Worm (Caenorhabditis elegans): Measurements from ENCODE around the gene Y39A1A.16.

Gene Y39A1A.16

DNA sequence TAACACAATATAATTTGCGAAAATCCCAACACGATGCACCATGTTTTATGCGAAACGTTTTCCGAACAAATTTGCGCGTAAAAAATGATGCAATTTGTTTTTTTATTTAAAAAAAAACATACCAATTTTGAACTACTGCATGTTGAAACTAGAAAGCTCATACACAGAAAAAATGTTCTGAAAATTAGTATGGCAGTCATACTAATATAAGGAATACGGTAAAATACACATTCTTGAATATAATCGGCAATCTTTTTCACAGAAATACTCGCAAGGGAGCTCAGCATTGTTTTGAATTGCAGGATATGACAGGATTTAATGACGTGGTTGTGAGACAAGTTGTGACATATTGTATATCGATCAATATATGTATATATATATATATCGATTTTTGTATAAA is at the start of gene Y39A1A.16:
Gene Y39A1A.16 (plus strand): TSS at position 301 of the 400 bp plus-strand sequence.
- TF ChIP-seq K02D7.2 (tag; optimal IDR thresholded peaks at IDR 0.05): no peak
- no peak for TF ChIP-seq ceh-48 (tag; optimal IDR thresholded peaks at IDR 0.05)
- TF ChIP-seq C38D4.7 (GFP tag; optimal IDR thresholded peaks at IDR 0.05): no peak
- TF ChIP-seq madf-2 (tag; optimal IDR thresholded peaks at IDR 0.05): no peak
- TF ChIP-seq ama-1 (optimal IDR thresholded peaks at IDR 0.05): no peak
- no peak for TF ChIP-seq ztf-16 (tag; optimal IDR thresholded peaks at IDR 0.05)
- TF ChIP-seq odd-2 (tag; optimal IDR thresholded peaks at IDR 0.05): no peak
- no peak for TF ChIP-seq sox-4 (tag; optimal IDR thresholded peaks at IDR 0.05)
- no peak for TF ChIP-seq lim-6 (tag; optimal IDR thresholded peaks at IDR 0.05)
- no peak for TF ChIP-seq sdc-2 (tag; optimal IDR thresholded peaks at IDR 0.05)
- TF ChIP-seq fkh-6 (tag; optimal IDR thresholded peaks at IDR 0.05): no peak

DNA sequence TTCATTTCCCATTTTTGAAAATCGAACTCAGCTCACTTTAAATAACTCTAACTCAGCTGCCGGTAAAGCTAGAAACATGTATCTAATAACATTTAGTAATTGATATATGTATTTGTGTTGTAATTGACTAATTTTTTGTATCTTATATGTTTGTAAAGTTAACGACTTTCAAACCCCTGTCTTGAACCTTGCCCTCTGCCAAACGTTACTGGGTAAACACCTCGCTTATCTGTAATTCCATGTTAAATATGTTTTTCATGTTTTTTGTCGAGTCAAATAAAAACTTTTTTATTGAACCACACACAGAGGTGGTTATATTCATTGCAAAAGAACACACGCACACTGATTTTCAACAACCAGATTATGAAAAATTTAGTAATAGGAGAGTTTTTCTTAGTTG is 49.3 kb upstream of the Y39A1A.16 start:
- TF ChIP-seq ceh-6 (GFP tag; optimal IDR thresholded peaks at IDR 0.05) (no peak), odd-2 (tag; optimal IDR thresholded peaks at IDR 0.05) (no peak), unc-3 (GFP tag; conservative IDR thresholded peaks at IDR 0.05) (no peak), unc-3 (tag; optimal IDR thresholded peaks at IDR 0.05) (no peak), tbx-2 (tag; optimal IDR thresholded peaks at IDR 0.05) (no peak), sox-4 (tag; optimal IDR thresholded peaks at IDR 0.05) (no peak), che-1 (tag; optimal IDR thresholded peaks at IDR 0.05) (no peak), ztf-16 (tag; optimal IDR thresholded peaks at IDR 0.05) (no peak), gmeb-2 (tag; optimal IDR thresholded peaks at IDR 0.05) (no peak), ceh-9 (tag; optimal IDR thresholded peaks at IDR 0.05) (no peak), C38D4.7 (GFP tag; optimal IDR thresholded peaks at IDR 0.05) (no peak)

DNA sequence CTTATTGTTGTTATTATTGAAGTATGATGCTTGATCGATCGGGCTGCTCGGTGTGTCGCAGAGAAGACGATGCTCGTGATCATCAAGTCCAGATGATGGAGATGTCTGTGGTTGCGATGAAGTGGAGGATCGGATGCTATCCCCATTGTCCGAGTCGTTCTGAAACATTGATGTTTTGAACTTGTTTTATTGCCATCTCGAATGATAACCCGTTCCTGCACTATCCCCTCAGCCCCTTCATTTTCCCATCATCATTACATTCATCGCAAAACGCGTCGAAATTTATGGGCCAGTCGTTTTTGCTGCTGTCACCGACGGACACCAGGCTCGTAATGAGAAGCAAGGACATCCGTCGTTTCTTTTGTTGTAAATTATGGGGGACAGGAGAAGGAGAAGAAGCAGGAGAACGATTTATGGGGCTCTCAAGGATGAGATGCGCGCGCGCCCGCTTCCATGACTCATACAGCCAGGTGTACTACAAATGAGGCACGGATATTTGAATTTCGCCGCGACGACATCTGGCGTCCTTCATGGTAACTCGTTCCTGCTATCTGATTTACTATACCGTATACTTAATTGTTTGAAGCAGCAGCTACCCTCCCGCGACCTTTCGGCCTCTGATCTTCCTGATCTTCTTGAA is 47.1 kb upstream of the Y39A1A.16 start:
- TF ChIP-seq ceh-48 (tag; optimal IDR thresholded peaks at IDR 0.05): no peak
- no peak for TF ChIP-seq dve-1 (tag; optimal IDR thresholded peaks at IDR 0.05)

DNA sequence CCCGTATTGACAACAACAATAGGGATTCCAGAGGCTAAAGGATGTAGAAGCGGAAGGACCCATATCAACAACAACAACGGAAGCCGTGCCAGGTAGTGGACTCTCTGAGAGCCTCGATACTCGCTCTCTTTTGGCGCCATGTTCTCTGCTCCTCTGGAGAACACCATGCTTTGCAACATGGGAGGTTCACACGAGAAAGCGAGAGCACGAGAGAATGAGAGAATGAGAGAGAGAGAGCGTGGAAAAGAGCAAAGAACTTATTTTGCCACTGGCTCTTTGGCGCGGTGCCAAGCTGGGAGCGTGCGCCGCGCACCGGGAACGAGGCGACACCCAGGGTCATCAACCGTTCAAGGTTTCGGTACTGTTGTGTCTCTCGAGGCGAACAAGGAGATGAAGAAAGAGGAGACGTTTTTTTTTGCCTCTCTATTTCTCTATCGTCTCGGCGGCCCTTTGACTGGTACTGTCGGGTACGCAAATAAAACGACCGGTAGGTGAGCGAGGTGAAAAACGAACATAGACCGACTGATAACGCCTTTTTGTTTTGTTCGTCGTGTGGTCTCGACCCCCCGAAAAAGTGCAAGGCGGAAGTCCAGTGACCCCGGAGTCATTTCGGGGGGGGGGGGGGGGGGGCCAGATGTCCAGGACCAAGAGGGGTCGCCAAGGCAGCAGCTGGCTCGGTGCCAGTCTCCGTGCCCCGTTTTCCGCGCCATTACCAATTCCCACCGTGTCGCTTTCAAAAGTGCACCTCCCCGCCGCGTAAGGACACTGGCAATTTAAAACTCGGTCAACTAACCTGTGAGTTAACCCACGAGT is 46.3 kb upstream of the Y39A1A.16 start, which contains the start of gene Y39A1A.10:
Gene Y39A1A.10 (plus strand): TSS at position 139 of the 813 bp plus-strand sequence.
- no peak for TF ChIP-seq madf-2 (tag; optimal IDR thresholded peaks at IDR 0.05)
- peak; percentile 0 for TF ChIP-seq tbx-2 (tag; optimal IDR thresholded peaks at IDR 0.05)

DNA sequence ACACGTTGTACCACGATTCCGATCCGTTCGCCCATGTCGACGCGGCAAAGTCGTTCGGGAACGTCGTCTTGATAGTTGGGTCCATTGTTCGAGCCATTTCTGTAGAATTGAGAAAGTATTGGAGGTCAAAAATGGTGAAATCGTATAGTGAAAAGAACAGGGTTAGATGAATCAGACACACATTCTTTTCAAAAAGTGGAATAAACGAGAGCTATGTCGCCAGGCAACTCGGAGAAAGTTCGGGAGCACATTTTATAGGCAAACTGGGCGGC is 45.7 kb upstream of the Y39A1A.16 start, which contains the start of gene Y39A1A.9:
Gene Y39A1A.9 (minus strand): TSS at position 99 of the 272 bp plus-strand sequence.
- TF ChIP-seq pag-3 (tag; optimal IDR thresholded peaks at IDR 0.05; ENCODE audit: borderline replicate concordance) (no peak), ttx-3 (tag; optimal IDR thresholded peaks at IDR 0.05) (no peak)

DNA sequence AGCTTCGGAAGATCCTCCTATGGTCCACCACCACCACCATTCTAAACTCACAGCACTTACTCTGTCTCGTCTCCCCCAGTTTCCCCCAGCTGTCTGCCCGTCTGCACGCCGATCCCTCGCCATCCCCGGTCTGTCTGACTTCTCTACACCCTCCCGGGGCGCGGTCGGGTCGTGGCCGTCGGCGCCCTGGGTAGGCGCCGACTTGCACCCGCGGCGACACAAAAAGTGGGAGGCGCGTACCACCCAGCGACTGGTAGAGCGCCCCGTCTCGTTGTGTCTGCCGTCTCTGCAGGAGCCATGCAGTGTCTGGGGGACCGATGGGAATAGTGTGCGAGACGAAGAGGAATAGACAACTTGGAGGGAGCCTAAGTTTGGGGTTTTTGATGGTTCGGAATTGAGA is 45.0 kb upstream of the Y39A1A.16 start:
- peak; percentile 70 for TF ChIP-seq ceh-14 (tag; optimal IDR thresholded peaks at IDR 0.05)
- TF ChIP-seq fkh-6 (tag; optimal IDR thresholded peaks at IDR 0.05): no peak
- no peak for TF ChIP-seq npax-4 (tag; optimal IDR thresholded peaks at IDR 0.05)
- no peak for TF ChIP-seq ztf-16 (tag; optimal IDR thresholded peaks at IDR 0.05)
- TF ChIP-seq hlh-15 (tag; optimal IDR thresholded peaks at IDR 0.05): no peak
- peak; percentile 97 for TF ChIP-seq nfya-1 (tag; optimal IDR thresholded peaks at IDR 0.05)
- no peak for TF ChIP-seq ceh-48 (tag; optimal IDR thresholded peaks at IDR 0.05)
- no peak for TF ChIP-seq ceh-6 (GFP tag; optimal IDR thresholded peaks at IDR 0.05)
- no peak for TF ChIP-seq hlh-6 (tag; optimal IDR thresholded peaks at IDR 0.05)
- TF ChIP-seq ceh-9 (tag; optimal IDR thresholded peaks at IDR 0.05): no peak
- TF ChIP-seq ceh-18 (tag; optimal IDR thresholded peaks at IDR 0.05): peak; percentile 75
- peak; percentile 10; the same call in 1 of the 2 replicates for TF ChIP-seq unc-3 (GFP tag; conservative IDR thresholded peaks at IDR 0.05)
- no peak for TF ChIP-seq unc-3 (tag; optimal IDR thresholded peaks at IDR 0.05)
- TF ChIP-seq lin-11 (tag; optimal IDR thresholded peaks at IDR 0.05): no peak
- peak; percentile 54 for TF ChIP-seq fkh-10 (GFP tag; optimal IDR thresholded peaks at IDR 0.05)
- TF ChIP-seq gmeb-2 (tag; optimal IDR thresholded peaks at IDR 0.05): peak; percentile 15
- TF ChIP-seq madf-2 (tag; optimal IDR thresholded peaks at IDR 0.05): no peak
- no peak for TF ChIP-seq unc-42 (tag; optimal IDR thresholded peaks at IDR 0.05)
- no peak for TF ChIP-seq pag-3 (tag; optimal IDR thresholded peaks at IDR 0.05; ENCODE audit: borderline replicate concordance)
- TF ChIP-seq ceh-45 (GFP tag; IDR thresholded peaks at IDR 0.05): no peak
- no peak for TF ChIP-seq hlh-8 (tag; optimal IDR thresholded peaks at IDR 0.05)
- no peak for TF ChIP-seq ceh-24 (tag; optimal IDR thresholded peaks at IDR 0.05)
- TF ChIP-seq ceh-30 (tag; optimal IDR thresholded peaks at IDR 0.05): no peak
- no peak for TF ChIP-seq T23F11.4 (GFP tag; optimal IDR thresholded peaks at IDR 0.05)
- TF ChIP-seq dve-1 (tag; optimal IDR thresholded peaks at IDR 0.05): peak; percentile 52
- peak; percentile 95 for TF ChIP-seq pros-1 (tag; optimal IDR thresholded peaks at IDR 0.05)
- peak; percentile 62 for TF ChIP-seq pqm-1 (tag; optimal IDR thresholded peaks at IDR 0.05)
- TF ChIP-seq C38D4.7 (GFP tag; optimal IDR thresholded peaks at IDR 0.05): no peak
- TF ChIP-seq unc-55 (GFP tag; optimal IDR thresholded peaks at IDR 0.05): peak; percentile 55
- peak; percentile 23 for TF ChIP-seq lim-6 (tag; optimal IDR thresholded peaks at IDR 0.05)
